Worm (Caenorhabditis elegans): ENCODE measurements around the gene cand-1.

cand-1 gene

ce11 chrV:16838435-16838834, 35.8 kb downstream of the cand-1 start:
- TF ChIP-seq ama-1 (optimal IDR thresholded peaks at IDR 0.05) (no peak), F13C5.2 (tag; optimal IDR thresholded peaks at IDR 0.05) (no peak), hmg-4 (GFP tag; optimal IDR thresholded peaks at IDR 0.05) (no peak), ets-7 (tag; optimal IDR thresholded peaks at IDR 0.05) (no peak), hnd-1 (tag; optimal IDR thresholded peaks at IDR 0.05) (no peak), tbx-11 (GFP tag; IDR thresholded peaks at IDR 0.05) (no peak), B0310.2 (tag; optimal IDR thresholded peaks at IDR 0.05) (no peak), aly-1 (tag; optimal IDR thresholded peaks at IDR 0.05) (no peak), scrt-1 (GFP tag; IDR thresholded peaks at IDR 0.05) (no peak), ceh-13 (GFP tag; optimal IDR thresholded peaks at IDR 0.05) (no peak), sea-1 (GFP tag; conservative IDR thresholded peaks at IDR 0.05) (no peak), tbx-37 (GFP tag; conservative IDR thresholded peaks at IDR 0.05) (no peak), ceh-36 (tag; optimal IDR thresholded peaks at IDR 0.05) (no peak), tra-4 (tag; optimal IDR thresholded peaks at IDR 0.05) (no peak), flt-1 (GFP tag; IDR thresholded peaks at IDR 0.05) (no peak), pes-1 (GFP tag; IDR thresholded peaks at IDR 0.05) (no peak), hmbx-1 (tag; optimal IDR thresholded peaks at IDR 0.05) (no peak)

- no peak for TF ChIP-seq ceh-36 (tag; optimal IDR thresholded peaks at IDR 0.05)
- TF ChIP-seq hmg-4 (GFP tag; optimal IDR thresholded peaks at IDR 0.05): no peak
- no peak for TF ChIP-seq B0310.2 (tag; optimal IDR thresholded peaks at IDR 0.05)
- no peak for TF ChIP-seq ceh-13 (GFP tag; optimal IDR thresholded peaks at IDR 0.05)
- no peak for TF ChIP-seq pes-1 (GFP tag; IDR thresholded peaks at IDR 0.05)
- no peak for TF ChIP-seq hmbx-1 (tag; optimal IDR thresholded peaks at IDR 0.05)
- no peak for TF ChIP-seq scrt-1 (GFP tag; IDR thresholded peaks at IDR 0.05)
- no peak for TF ChIP-seq flt-1 (GFP tag; IDR thresholded peaks at IDR 0.05)
- no peak for TF ChIP-seq aly-1 (tag; optimal IDR thresholded peaks at IDR 0.05)
- TF ChIP-seq tbx-37 (GFP tag; conservative IDR thresholded peaks at IDR 0.05): no peak
- TF ChIP-seq tbx-11 (GFP tag; IDR thresholded peaks at IDR 0.05): no peak
Measured at ce11 chrV:16840283-16840682, 37.6 kb downstream of the cand-1 start.

- no peak for TF ChIP-seq hmbx-1 (tag; optimal IDR thresholded peaks at IDR 0.05)
- TF ChIP-seq ama-1 (optimal IDR thresholded peaks at IDR 0.05): no peak
- TF ChIP-seq ceh-36 (tag; optimal IDR thresholded peaks at IDR 0.05): no peak
- no peak for TF ChIP-seq tbx-37 (GFP tag; conservative IDR thresholded peaks at IDR 0.05)
- TF ChIP-seq pes-1 (GFP tag; IDR thresholded peaks at IDR 0.05): no peak
- TF ChIP-seq tra-4 (tag; optimal IDR thresholded peaks at IDR 0.05): no peak
- TF ChIP-seq ets-7 (tag; optimal IDR thresholded peaks at IDR 0.05): no peak
- no peak for TF ChIP-seq F13C5.2 (tag; optimal IDR thresholded peaks at IDR 0.05)
- no peak for TF ChIP-seq sea-1 (GFP tag; conservative IDR thresholded peaks at IDR 0.05)
- no peak for TF ChIP-seq tbx-11 (GFP tag; IDR thresholded peaks at IDR 0.05)
- no peak for TF ChIP-seq hmg-4 (GFP tag; optimal IDR thresholded peaks at IDR 0.05)
- no peak for TF ChIP-seq aly-1 (tag; optimal IDR thresholded peaks at IDR 0.05)
- TF ChIP-seq flt-1 (GFP tag; IDR thresholded peaks at IDR 0.05): no peak
- no peak for TF ChIP-seq ceh-13 (GFP tag; optimal IDR thresholded peaks at IDR 0.05)
- no peak for TF ChIP-seq hnd-1 (tag; optimal IDR thresholded peaks at IDR 0.05)
- no peak for TF ChIP-seq B0310.2 (tag; optimal IDR thresholded peaks at IDR 0.05)
- no peak for TF ChIP-seq scrt-1 (GFP tag; IDR thresholded peaks at IDR 0.05)
Measured at ce11 chrV:16840961-16841360, 38.3 kb downstream of the cand-1 start, which contains the start of gene clec-40. TSS of gene clec-40 (minus strand) at chrV:16841061.

- TF ChIP-seq ets-7 (tag; optimal IDR thresholded peaks at IDR 0.05) (no peak), aly-1 (tag; optimal IDR thresholded peaks at IDR 0.05) (no peak), sea-1 (GFP tag; conservative IDR thresholded peaks at IDR 0.05) (no peak), tbx-11 (GFP tag; IDR thresholded peaks at IDR 0.05) (no peak), hnd-1 (tag; optimal IDR thresholded peaks at IDR 0.05) (no peak), hmg-4 (GFP tag; optimal IDR thresholded peaks at IDR 0.05) (no peak)
Measured at ce11 chrV:16842941-16843340, 40.3 kb downstream of the cand-1 start, which contains the start of gene clec-25. TSS of gene clec-25 (plus strand) at chrV:16843241.

- TF ChIP-seq ceh-36 (tag; optimal IDR thresholded peaks at IDR 0.05) (no peak), B0310.2 (tag; optimal IDR thresholded peaks at IDR 0.05) (no peak), ceh-13 (GFP tag; optimal IDR thresholded peaks at IDR 0.05) (no peak), hmg-4 (GFP tag; optimal IDR thresholded peaks at IDR 0.05) (no peak), tbx-11 (GFP tag; IDR thresholded peaks at IDR 0.05) (no peak), hmbx-1 (tag; optimal IDR thresholded peaks at IDR 0.05) (no peak), hnd-1 (tag; optimal IDR thresholded peaks at IDR 0.05) (no peak), sea-1 (GFP tag; conservative IDR thresholded peaks at IDR 0.05) (no peak)
Measured at ce11 chrV:16848498-16848897, 45.8 kb downstream of the cand-1 start, which contains the start of the genes clec-36 and clec-26. TSS of gene clec-36 (minus strand) at chrV:16848598. TSS of gene clec-26 (plus strand) at chrV:16848611.

- no peak for TF ChIP-seq sea-1 (GFP tag; conservative IDR thresholded peaks at IDR 0.05)
- TF ChIP-seq tra-4 (tag; optimal IDR thresholded peaks at IDR 0.05): no peak
- no peak for TF ChIP-seq ceh-36 (tag; optimal IDR thresholded peaks at IDR 0.05)
- no peak for TF ChIP-seq B0310.2 (tag; optimal IDR thresholded peaks at IDR 0.05)
- TF ChIP-seq hmg-4 (GFP tag; optimal IDR thresholded peaks at IDR 0.05): no peak
- TF ChIP-seq tbx-11 (GFP tag; IDR thresholded peaks at IDR 0.05): no peak
- TF ChIP-seq hmbx-1 (tag; optimal IDR thresholded peaks at IDR 0.05): no peak
- TF ChIP-seq F13C5.2 (tag; optimal IDR thresholded peaks at IDR 0.05): no peak
- no peak for TF ChIP-seq aly-1 (tag; optimal IDR thresholded peaks at IDR 0.05)
- no peak for TF ChIP-seq ama-1 (optimal IDR thresholded peaks at IDR 0.05)
- TF ChIP-seq scrt-1 (GFP tag; IDR thresholded peaks at IDR 0.05): no peak
- no peak for TF ChIP-seq tbx-37 (GFP tag; conservative IDR thresholded peaks at IDR 0.05)
Measured at ce11 chrV:16852002-16852401, 49.3 kb downstream of the cand-1 start, which contains the start of gene clec-37. TSS of gene clec-37 (minus strand) at chrV:16852102.

ce11 chrV:16853956-16854683, 51.4 kb downstream of the cand-1 start, which contains the start of the genes clec-35 and clec-27:
TSS of gene clec-35 (minus strand) at chrV:16854056.
TSS of gene clec-27 (plus strand) at chrV:16854633.
- TF ChIP-seq ceh-36 (tag; optimal IDR thresholded peaks at IDR 0.05) (no peak), tra-4 (tag; optimal IDR thresholded peaks at IDR 0.05) (no peak), aly-1 (tag; optimal IDR thresholded peaks at IDR 0.05) (no peak), F13C5.2 (tag; optimal IDR thresholded peaks at IDR 0.05) (no peak), tbx-11 (GFP tag; IDR thresholded peaks at IDR 0.05) (no peak), pes-1 (GFP tag; IDR thresholded peaks at IDR 0.05) (no peak), B0310.2 (tag; optimal IDR thresholded peaks at IDR 0.05) (no peak), ets-7 (tag; optimal IDR thresholded peaks at IDR 0.05) (no peak), flt-1 (GFP tag; IDR thresholded peaks at IDR 0.05) (no peak), hnd-1 (tag; optimal IDR thresholded peaks at IDR 0.05) (no peak), ceh-13 (GFP tag; optimal IDR thresholded peaks at IDR 0.05) (no peak), scrt-1 (GFP tag; IDR thresholded peaks at IDR 0.05) (no peak), ama-1 (optimal IDR thresholded peaks at IDR 0.05) (no peak), hmg-4 (GFP tag; optimal IDR thresholded peaks at IDR 0.05) (no peak), tbx-37 (GFP tag; conservative IDR thresholded peaks at IDR 0.05) (no peak), hmbx-1 (tag; optimal IDR thresholded peaks at IDR 0.05) (no peak), sea-1 (GFP tag; conservative IDR thresholded peaks at IDR 0.05) (no peak)

Data from whole organism, early embryonic.